Worm (Caenorhabditis elegans) whole organism, L2 larva: ENCODE results near the gene fbxb-45.
"Not testable (repeated sequence)": the region's sequence is repeated elsewhere in the genome, so short reads cannot be mapped to it uniquely, and the experiment has no call there.

Source experiments
- F13H6.1 ChIP-seq: sonication (generic microtip); optimal IDR thresholded peaks from 2 replicates; lab custom pipeline; 2016; ENCODE audit warnings: missing genetic modification characterization, missing compliant biosample characterization
- R02D3.7 ChIP-seq: fragments of 150-350 bp; optimal IDR thresholded peaks from 2 replicates; lab custom pipeline; 2014; ENCODE audit warnings: missing biosample characterization, missing genetic modification characterization
- alr-1 ChIP-seq: fragments of 150-350 bp; optimal IDR thresholded peaks from 2 replicates; lab custom pipeline; 2014; ENCODE audit warnings: missing biosample characterization, missing genetic modification characterization
- aly-2 ChIP-seq: fragments of 150-350 bp; optimal IDR thresholded peaks from 2 replicates; lab custom pipeline; 2014; ENCODE audit warnings: missing biosample characterization, missing genetic modification characterization
- blmp-1 ChIP-seq: sonication (generic microtip); optimal IDR thresholded peaks from 2 replicates; lab custom pipeline; 2017; ENCODE audit warnings: missing genetic modification characterization, mild to moderate bottlenecking, missing compliant biosample characterization, antibody characterized with exemption, moderate library complexity; ENCODE audit not compliant: insufficient read depth
- ceh-16 ChIP-seq: fragments of 150-350 bp; optimal IDR thresholded peaks from 2 replicates; lab custom pipeline; 2014; ENCODE audit warnings: missing biosample characterization, missing genetic modification characterization
- crh-2 ChIP-seq: sonication (generic microtip); optimal IDR thresholded peaks from 2 replicates; lab custom pipeline; 2017; ENCODE audit warnings: missing biosample characterization, missing genetic modification characterization
- dmd-4 ChIP-seq: sonication (generic microtip); optimal IDR thresholded peaks from 2 replicates; lab custom pipeline; 2017; ENCODE audit warnings: missing biosample characterization, missing genetic modification characterization
- elt-1 ChIP-seq: fragments of 150-350 bp; optimal IDR thresholded peaks from 2 replicates; lab custom pipeline; 2014; ENCODE audit warnings: missing biosample characterization, missing genetic modification characterization
- elt-3 ChIP-seq: sonication (generic microtip); optimal IDR thresholded peaks from 2 replicates; lab custom pipeline; 2017; ENCODE audit warnings: missing biosample characterization, missing genetic modification characterization
- gmeb-1 ChIP-seq: fragments of 150-350 bp; optimal IDR thresholded peaks from 2 replicates; lab custom pipeline; 2014; ENCODE audit warnings: missing biosample characterization, missing genetic modification characterization
- lin-11 ChIP-seq: fragments of 150-350 bp; sonication (generic microtip); optimal IDR thresholded peaks from 2 replicates; lab custom pipeline; 2014; ENCODE audit warnings: missing biosample characterization, missing genetic modification characterization, inconsistent platforms, mixed read lengths
- lin-39 ChIP-seq: fragments of 150-350 bp; optimal IDR thresholded peaks from 2 replicates; lab custom pipeline; 2014; ENCODE audit warnings: missing biosample characterization, missing genetic modification reagents, missing genetic modification characterization
- lsy-2 ChIP-seq, 2 experiments: fragments of 150-350 bp in 1 of 2; sonication (generic microtip) in 1 of 2; optimal IDR thresholded peaks; 2 replicates each; lab custom pipeline; 2014 to 2017; ENCODE audit warnings: missing biosample characterization in 2 of 2, missing genetic modification characterization in 2 of 2
- mab-5 ChIP-seq: fragments of 150-350 bp; optimal IDR thresholded peaks from 2 replicates; lab custom pipeline; 2014; ENCODE audit warnings: missing biosample characterization, missing genetic modification characterization
- mbf-1 ChIP-seq: sonication (generic microtip); optimal IDR thresholded peaks from 2 replicates; lab custom pipeline; 2017; ENCODE audit warnings: missing biosample characterization, missing genetic modification characterization
- mdl-1 ChIP-seq, 2 experiments: fragments of 150-350 bp in 1 of 2; sonication (generic microtip) in 1 of 2; optimal IDR thresholded peaks; 2 replicates each; lab custom pipeline; 2017; ENCODE audit warnings: missing biosample characterization in 2 of 2, missing genetic modification characterization in 2 of 2
- nhr-10 ChIP-seq: sonication (generic microtip); optimal IDR thresholded peaks from 2 replicates; lab custom pipeline; 2017; ENCODE audit warnings: missing biosample characterization, missing genetic modification characterization
- nhr-129 ChIP-seq: fragments of 150-350 bp; optimal IDR thresholded peaks from 2 replicates; lab custom pipeline; 2014; ENCODE audit warnings: missing biosample characterization, missing genetic modification characterization
- nhr-21 ChIP-seq: fragments of 150-350 bp; optimal IDR thresholded peaks from 2 replicates; lab custom pipeline; 2014; ENCODE audit warnings: missing biosample characterization, missing genetic modification characterization
- nhr-23 ChIP-seq: fragments of 150-350 bp; optimal IDR thresholded peaks from 2 replicates; lab custom pipeline; 2014; ENCODE audit warnings: missing biosample characterization, missing genetic modification reagents, missing genetic modification characterization
- nhr-237 ChIP-seq: fragments of 150-350 bp; optimal IDR thresholded peaks from 2 replicates; lab custom pipeline; 2014; ENCODE audit warnings: missing biosample characterization, missing genetic modification characterization
- nhr-25 ChIP-seq: fragments of 150-350 bp; sonication (generic microtip); optimal IDR thresholded peaks from 3 replicates; lab custom pipeline; 2014; ENCODE audit warnings: missing biosample characterization, missing genetic modification characterization
- nhr-77 ChIP-seq: fragments of 150-350 bp; optimal IDR thresholded peaks from 2 replicates; lab custom pipeline; 2014; ENCODE audit warnings: missing biosample characterization, missing genetic modification characterization
- skn-1 ChIP-seq: sonication (generic microtip); optimal IDR thresholded peaks from 2 replicates; lab custom pipeline; 2017; ENCODE audit warnings: missing biosample characterization, missing genetic modification characterization
- sma-9 ChIP-seq, 2 experiments: fragments of 150-350 bp in 1 of 2; sonication (generic microtip) in 1 of 2; optimal IDR thresholded peaks; 2 replicates each; lab custom pipeline; 2014 to 2016; ENCODE audit warnings: missing genetic modification characterization in 2 of 2, mild to moderate bottlenecking in 1 of 2, missing biosample characterization in 1 of 2, missing compliant biosample characterization in 1 of 2, missing genetic modification reagents in 1 of 2, moderate library complexity in 1 of 2
- snpc-4 ChIP-seq: fragments of 150-350 bp; optimal IDR thresholded peaks from 2 replicates; lab custom pipeline; 2014; ENCODE audit warnings: missing biosample characterization, missing genetic modification characterization
- unc-39 ChIP-seq: fragments of 150-350 bp; optimal IDR thresholded peaks from 2 replicates; lab custom pipeline; 2014; ENCODE audit warnings: missing biosample characterization, missing genetic modification characterization
- unc-55 ChIP-seq: fragments of 150-350 bp; sonication (generic microtip); optimal IDR thresholded peaks from 3 replicates; lab custom pipeline; 2014; ENCODE audit warnings: missing biosample characterization, missing genetic modification reagents, missing genetic modification characterization
- unc-62 ChIP-seq: fragments of 150-350 bp; optimal IDR thresholded peaks from 2 replicates; lab custom pipeline; 2014; ENCODE audit warnings: missing biosample characterization, missing genetic modification reagents, missing genetic modification characterization
- zag-1 ChIP-seq: fragments of 150-350 bp; optimal IDR thresholded peaks from 2 replicates; lab custom pipeline; 2014; ENCODE audit warnings: missing biosample characterization, missing genetic modification characterization
- ztf-4 ChIP-seq: fragments of 150-350 bp; optimal IDR thresholded peaks from 2 replicates; lab custom pipeline; 2014; ENCODE audit warnings: missing biosample characterization, missing genetic modification characterization

fbxb-45 gene

ce11 chrII:1043932-1044331, at the start of gene fbxb-45:
TSS of gene fbxb-45 (minus strand) at chrII:1044032.
- not testable (repeated sequence) for TF ChIP-seq R02D3.7; blmp-1 (tag; lab: Kevin White, UChicago); crh-2 (tag; lab: Kevin White, UChicago)

- TF ChIP-seq aly-2 (no peak), mab-5 (tag; lab: Kevin White, UChicago) (no peak), zag-1 (tag; lab: Kevin White, UChicago) (no peak), dmd-4 (no peak), lin-39 (tag; lab: Kevin White, UChicago) (no peak), unc-39 (tag; lab: Kevin White, UChicago) (no peak), nhr-77 (tag; lab: Kevin White, UChicago) (no peak), nhr-25 (no peak), unc-62 (GFP tag; lab: Kevin White, UChicago) (no peak), ztf-4 (no peak), nhr-129 (tag; lab: Kevin White, UChicago) (no peak), R02D3.7 (no peak), lsy-2 (tag; optimal IDR thresholded peaks at IDR 0.05; lab: Kevin White, UChicago) (no peak), elt-3 (tag; lab: Kevin White, UChicago) (no peak), unc-55 (no peak)
Measured at ce11 chrII:1091706-1092105, 47.9 kb upstream of the fbxb-45 start, which contains the start of gene snf-3. TSS of gene snf-3 (plus strand) at chrII:1092006.

ce11 chrII:1090743-1091142, 46.9 kb upstream of the fbxb-45 start:
- TF ChIP-seq snpc-4 (tag; lab: Kevin White, UChicago) (peak; percentile 33), mbf-1 (no peak), ceh-16 (tag; lab: Kevin White, UChicago) (no peak), nhr-23 (tag; lab: Kevin White, UChicago) (no peak), unc-55 (no peak), elt-3 (tag; lab: Kevin White, UChicago) (no peak), lin-39 (tag; lab: Kevin White, UChicago) (no peak), nhr-129 (tag; lab: Kevin White, UChicago) (peak; percentile 10), sma-9 (GFP tag; optimal IDR thresholded peaks at IDR 0.05; lab: Kevin White, UChicago) (no peak), sma-9 (tag; optimal IDR thresholded peaks at IDR 0.05; lab: Kevin White, UChicago) (no peak), gmeb-1 (no peak), nhr-25 (peak; percentile 59), nhr-10 (tag; lab: Kevin White, UChicago) (no peak), blmp-1 (tag; lab: Kevin White, UChicago) (peak; percentile 0), alr-1 (tag; lab: Kevin White, UChicago) (no peak)

ce11 chrII:1088527-1089230, 44.8 kb upstream of the fbxb-45 start:
- TF ChIP-seq F13H6.1 (tag; lab: Kevin White, UChicago), result peak; percentile 2
- no peak for TF ChIP-seq nhr-21 (tag; lab: Kevin White, UChicago)
- TF ChIP-seq nhr-237 (tag; lab: Kevin White, UChicago), result no peak
- TF ChIP-seq nhr-25, result peak; percentile 67
- peak; percentile 51 for TF ChIP-seq blmp-1 (tag; lab: Kevin White, UChicago)
- no peak for TF ChIP-seq unc-62 (GFP tag; lab: Kevin White, UChicago)

DNA sequence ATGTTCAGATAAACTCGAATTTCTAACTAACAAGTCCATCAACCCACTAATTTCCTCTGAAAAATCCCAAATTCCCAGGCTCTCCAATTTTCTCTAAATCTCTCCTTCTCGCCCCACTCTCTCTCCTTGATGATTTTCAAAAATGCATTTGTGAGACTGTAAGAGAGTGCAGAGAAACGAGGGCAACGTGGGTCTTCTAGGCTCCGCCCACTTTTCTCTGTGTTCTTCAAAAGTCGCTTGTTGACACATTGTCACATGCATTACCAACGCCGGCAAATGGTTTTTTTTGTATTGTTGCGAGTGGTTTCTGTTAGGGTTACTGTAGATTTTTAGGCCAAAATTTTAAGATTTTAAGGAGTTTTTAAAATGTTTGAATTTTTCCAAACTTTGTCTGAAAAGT, 42.6 kb upstream of the fbxb-45 start:
- TF ChIP-seq nhr-25 (peak; percentile 26), lin-11 (tag; lab: Kevin White, UChicago) (no peak), skn-1 (tag; lab: Kevin White, UChicago) (no peak), elt-1 (tag; lab: Kevin White, UChicago) (no peak), sma-9 (GFP tag; optimal IDR thresholded peaks at IDR 0.05; lab: Kevin White, UChicago) (peak; percentile 3), sma-9 (tag; optimal IDR thresholded peaks at IDR 0.05; lab: Kevin White, UChicago) (no peak), mdl-1 (tag; optimal IDR thresholded peaks at IDR 0.05; lab: Kevin White, UChicago) (peak in 1 of 2 experiments; percentile 11)
